Worm (Caenorhabditis elegans): ENCODE results near the gene mstr-2.

The mstr-2 gene

ce11 chrIII:4435262-4435661, 33.6 kb upstream of the mstr-2 start:
- no peak for TF ChIP-seq tbx-37 (GFP tag; conservative IDR thresholded peaks at IDR 0.05)
- TF ChIP-seq hmbx-1 (tag; optimal IDR thresholded peaks at IDR 0.05) = no peak
- no peak for TF ChIP-seq scrt-1 (GFP tag; IDR thresholded peaks at IDR 0.05)
- TF ChIP-seq hnd-1 (tag; optimal IDR thresholded peaks at IDR 0.05) = no peak
- TF ChIP-seq aly-1 (tag; optimal IDR thresholded peaks at IDR 0.05) = no peak
- TF ChIP-seq F13C5.2 (tag; optimal IDR thresholded peaks at IDR 0.05) = no peak
- TF ChIP-seq pes-1 (GFP tag; IDR thresholded peaks at IDR 0.05) = no peak
- TF ChIP-seq tbx-11 (GFP tag; IDR thresholded peaks at IDR 0.05) = no peak
- TF ChIP-seq tra-4 (tag; optimal IDR thresholded peaks at IDR 0.05) = no peak
- TF ChIP-seq hmg-4 (GFP tag; optimal IDR thresholded peaks at IDR 0.05) = no peak
- TF ChIP-seq ama-1 (optimal IDR thresholded peaks at IDR 0.05) = no peak
- TF ChIP-seq sea-1 (GFP tag; conservative IDR thresholded peaks at IDR 0.05) = no peak
- TF ChIP-seq flt-1 (GFP tag; IDR thresholded peaks at IDR 0.05) = no peak
- no peak for TF ChIP-seq ceh-36 (tag; optimal IDR thresholded peaks at IDR 0.05)
- TF ChIP-seq ets-7 (tag; optimal IDR thresholded peaks at IDR 0.05) = no peak
- TF ChIP-seq ceh-13 (GFP tag; optimal IDR thresholded peaks at IDR 0.05) = no peak
- TF ChIP-seq B0310.2 (tag; optimal IDR thresholded peaks at IDR 0.05) = no peak

ce11 chrIII:4439493-4439983, 29.4 kb upstream of the mstr-2 start, which contains the start of gene C28A5.2:
C28A5.2 (minus strand) TSS chrIII:4439543.
- TF ChIP-seq ceh-13 (GFP tag; optimal IDR thresholded peaks at IDR 0.05) = no peak
- no peak for TF ChIP-seq F13C5.2 (tag; optimal IDR thresholded peaks at IDR 0.05)
- no peak for TF ChIP-seq aly-1 (tag; optimal IDR thresholded peaks at IDR 0.05)

DNA sequence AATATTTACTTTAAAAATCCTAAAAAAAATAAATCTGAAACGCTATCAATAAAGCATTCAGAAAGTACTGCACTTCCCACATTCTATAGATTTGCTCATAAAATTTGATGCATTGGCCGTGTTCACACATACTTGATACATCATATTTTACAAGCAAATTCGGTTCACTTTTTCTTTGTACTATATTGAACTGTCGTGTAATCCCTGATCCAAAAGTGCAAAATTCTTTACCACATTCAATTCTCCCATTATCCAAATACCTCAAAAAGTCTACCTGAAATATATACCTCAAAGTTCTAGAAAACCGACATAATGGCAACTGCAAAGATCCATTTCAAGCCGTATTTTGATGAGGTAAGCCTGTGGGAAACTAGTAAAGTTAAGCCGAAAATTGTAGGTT, 27.1 kb upstream of the mstr-2 start, which contains the start of gene nex-3:
Gene nex-3 (plus strand): TSS at position 301 of the 400 bp plus-strand sequence.
- TF ChIP-seq aly-1 (tag; optimal IDR thresholded peaks at IDR 0.05) = no peak
- no peak for TF ChIP-seq scrt-1 (GFP tag; IDR thresholded peaks at IDR 0.05)
- TF ChIP-seq tbx-37 (GFP tag; conservative IDR thresholded peaks at IDR 0.05) = no peak
- no peak for TF ChIP-seq ama-1 (optimal IDR thresholded peaks at IDR 0.05)
- no peak for TF ChIP-seq B0310.2 (tag; optimal IDR thresholded peaks at IDR 0.05)
- TF ChIP-seq hmg-4 (GFP tag; optimal IDR thresholded peaks at IDR 0.05) = no peak
- no peak for TF ChIP-seq ceh-13 (GFP tag; optimal IDR thresholded peaks at IDR 0.05)
- TF ChIP-seq F13C5.2 (tag; optimal IDR thresholded peaks at IDR 0.05) = no peak
- TF ChIP-seq hnd-1 (tag; optimal IDR thresholded peaks at IDR 0.05) = no peak
- TF ChIP-seq ets-7 (tag; optimal IDR thresholded peaks at IDR 0.05) = no peak
- no peak for TF ChIP-seq tbx-11 (GFP tag; IDR thresholded peaks at IDR 0.05)
- no peak for TF ChIP-seq hmbx-1 (tag; optimal IDR thresholded peaks at IDR 0.05)
- TF ChIP-seq flt-1 (GFP tag; IDR thresholded peaks at IDR 0.05) = no peak
- TF ChIP-seq sea-1 (GFP tag; conservative IDR thresholded peaks at IDR 0.05) = no peak
- TF ChIP-seq pes-1 (GFP tag; IDR thresholded peaks at IDR 0.05) = no peak
- no peak for TF ChIP-seq ceh-36 (tag; optimal IDR thresholded peaks at IDR 0.05)

- no peak for TF ChIP-seq sea-1 (GFP tag; conservative IDR thresholded peaks at IDR 0.05)
Measured at ce11 chrIII:4444492-4444891, 24.4 kb upstream of the mstr-2 start.

DNA sequence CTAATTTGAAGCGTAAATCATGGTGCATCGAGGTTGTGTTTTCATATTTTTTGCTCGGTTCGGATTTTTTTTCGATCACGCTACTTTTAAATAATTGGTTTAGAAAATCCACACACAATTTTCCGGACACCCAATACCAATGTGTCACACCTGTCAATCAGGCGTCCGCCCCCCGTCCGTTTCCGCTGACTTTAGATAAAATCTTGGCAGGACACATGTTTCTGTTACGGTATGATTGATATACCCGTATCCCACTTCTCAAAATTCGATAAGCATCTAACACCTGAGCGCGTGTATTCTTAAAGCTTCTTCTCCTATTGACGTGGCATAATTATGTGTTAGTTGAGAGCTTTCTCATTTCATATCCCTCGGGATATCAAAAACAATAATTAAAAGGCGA, 20.9 kb upstream of the mstr-2 start:
- no peak for TF ChIP-seq ceh-36 (tag; optimal IDR thresholded peaks at IDR 0.05)
- TF ChIP-seq sea-1 (GFP tag; conservative IDR thresholded peaks at IDR 0.05) = no peak
- TF ChIP-seq hmbx-1 (tag; optimal IDR thresholded peaks at IDR 0.05) = no peak

ce11 chrIII:4449357-4449756, 19.6 kb upstream of the mstr-2 start:
- TF ChIP-seq ets-7 (tag; optimal IDR thresholded peaks at IDR 0.05) (no peak), sea-1 (GFP tag; conservative IDR thresholded peaks at IDR 0.05) (no peak), tbx-37 (GFP tag; conservative IDR thresholded peaks at IDR 0.05) (no peak), hmbx-1 (tag; optimal IDR thresholded peaks at IDR 0.05) (no peak), ama-1 (optimal IDR thresholded peaks at IDR 0.05) (no peak), tbx-11 (GFP tag; IDR thresholded peaks at IDR 0.05) (no peak), ceh-13 (GFP tag; optimal IDR thresholded peaks at IDR 0.05) (no peak), ceh-36 (tag; optimal IDR thresholded peaks at IDR 0.05) (no peak), scrt-1 (GFP tag; IDR thresholded peaks at IDR 0.05) (no peak), pes-1 (GFP tag; IDR thresholded peaks at IDR 0.05) (no peak), flt-1 (GFP tag; IDR thresholded peaks at IDR 0.05) (no peak), aly-1 (tag; optimal IDR thresholded peaks at IDR 0.05) (no peak), F13C5.2 (tag; optimal IDR thresholded peaks at IDR 0.05) (no peak), hnd-1 (tag; optimal IDR thresholded peaks at IDR 0.05) (no peak), B0310.2 (tag; optimal IDR thresholded peaks at IDR 0.05) (no peak), tra-4 (tag; optimal IDR thresholded peaks at IDR 0.05) (no peak)

DNA sequence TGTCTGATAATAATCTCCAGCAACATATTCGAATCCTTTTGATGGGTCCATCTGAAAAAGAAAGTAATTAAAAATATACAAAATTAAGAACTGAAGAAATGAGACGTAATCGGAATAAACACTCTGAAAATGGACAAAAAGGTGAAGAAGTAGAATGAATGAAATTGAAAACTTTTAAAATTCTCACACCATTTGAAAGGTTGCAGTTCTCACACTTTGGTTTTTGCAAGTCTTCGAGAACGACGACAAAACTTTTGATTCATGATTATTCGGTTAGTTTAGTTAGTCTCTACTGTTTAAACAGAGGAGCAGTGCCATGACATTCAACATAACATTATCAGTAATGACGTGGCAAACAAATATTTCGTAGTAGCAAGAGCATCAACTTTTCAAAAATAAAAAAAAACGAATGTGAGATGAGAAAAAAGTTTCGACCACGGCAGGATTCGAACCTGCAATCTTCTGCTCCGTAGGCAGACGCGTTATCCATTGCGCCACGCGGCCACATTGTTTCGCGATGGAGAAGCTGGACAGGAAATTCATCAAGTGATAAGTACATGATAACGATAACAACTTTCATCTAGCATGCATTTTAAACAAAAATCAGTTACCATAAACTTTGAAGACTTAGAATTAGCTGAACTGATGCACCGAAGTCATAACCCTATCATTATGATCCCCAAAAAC, 18.9 kb upstream of the mstr-2 start, which contains the start of gene ceh-43:
Gene ceh-43 (minus strand): TSS at position 51 of the 687 bp plus-strand sequence.
- TF ChIP-seq ets-7 (tag; optimal IDR thresholded peaks at IDR 0.05) = no peak
- no peak for TF ChIP-seq ama-1 (optimal IDR thresholded peaks at IDR 0.05)
- no peak for TF ChIP-seq ceh-13 (GFP tag; optimal IDR thresholded peaks at IDR 0.05)
- TF ChIP-seq B0310.2 (tag; optimal IDR thresholded peaks at IDR 0.05) = no peak

DNA sequence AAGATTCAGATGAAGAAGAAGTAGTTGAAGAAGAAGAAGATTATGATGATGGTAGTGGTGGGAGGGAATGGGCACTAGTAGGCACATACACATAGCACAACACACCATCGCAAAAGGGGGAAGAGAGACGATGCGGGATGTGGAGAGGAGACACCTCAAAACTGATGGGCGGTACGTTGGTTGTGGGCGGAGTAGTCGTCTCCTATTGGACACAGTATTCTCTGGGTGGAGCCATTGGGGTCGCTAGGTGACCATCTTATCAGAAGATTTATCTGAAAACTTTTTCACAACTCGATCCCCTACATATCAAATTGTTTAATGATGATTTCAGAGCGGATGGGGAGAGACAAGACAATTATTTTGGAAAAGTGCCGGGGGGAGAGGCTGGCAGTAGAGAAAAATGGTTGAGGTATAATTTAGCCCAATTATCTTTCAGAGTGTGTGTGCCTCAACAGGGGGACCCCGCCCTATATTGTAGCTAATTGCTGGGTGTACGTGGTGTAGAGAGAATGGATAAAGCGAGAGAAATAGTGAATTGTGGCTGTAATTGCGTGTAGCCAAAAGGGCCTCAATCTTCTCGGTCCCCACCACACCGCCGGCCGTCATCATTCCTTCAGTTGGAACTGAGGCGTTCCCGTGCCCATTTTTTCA, 18.0 kb upstream of the mstr-2 start:
- TF ChIP-seq hmg-4 (GFP tag; optimal IDR thresholded peaks at IDR 0.05) (peak; percentile 27), ama-1 (optimal IDR thresholded peaks at IDR 0.05) (no peak), tbx-37 (GFP tag; conservative IDR thresholded peaks at IDR 0.05) (no peak), F13C5.2 (tag; optimal IDR thresholded peaks at IDR 0.05) (peak; percentile 15), sea-1 (GFP tag; conservative IDR thresholded peaks at IDR 0.05) (no peak), flt-1 (GFP tag; IDR thresholded peaks at IDR 0.05) (no peak)
